Fruit fly (Drosophila melanogaster) whole organism, adult: ENCODE data around the gene GC2.

ENCODE experiments used
- CG11617 ChIP-seq: fragments of 200-800 bp; sonication (Bioruptor generic); optimal IDR thresholded peaks from 2 replicates; lab custom pipeline; 2017; ENCODE audit warnings: mild to moderate bottlenecking, missing biosample characterization, missing genetic modification reagents, missing genetic modification characterization
- CG12768 ChIP-seq: fragments of 200-800 bp; sonication (Bioruptor generic); optimal IDR thresholded peaks from 2 replicates; lab custom pipeline; 2017; ENCODE audit warnings: missing biosample characterization, missing genetic modification characterization, mild to moderate bottlenecking, moderate library complexity, missing genetic modification reagents
- CG14711 ChIP-seq: fragments of 200-800 bp; sonication (Bioruptor generic); optimal IDR thresholded peaks from 2 replicates; lab custom pipeline; 2018; ENCODE audit warnings: missing biosample characterization, mild to moderate bottlenecking, missing genetic modification characterization, moderate library complexity
- CG1620 ChIP-seq: fragments of 200-800 bp; sonication (Bioruptor generic); optimal IDR thresholded peaks from 2 replicates; lab custom pipeline; 2016; ENCODE audit warnings: missing biosample characterization, missing genetic modification characterization
- CG33017 ChIP-seq: fragments of 200-800 bp; sonication (Bioruptor generic); optimal IDR thresholded peaks from 2 replicates; lab custom pipeline; 2018; ENCODE audit warnings: missing biosample characterization, mild to moderate bottlenecking, missing genetic modification characterization, moderate library complexity
- CG5204 ChIP-seq: fragments of 200-800 bp; sonication (Bioruptor generic); optimal IDR thresholded peaks from 2 replicates; lab custom pipeline; 2016; ENCODE audit warnings: missing biosample characterization, missing genetic modification characterization
- CG7045 ChIP-seq: fragments of 200-800 bp; sonication (Bioruptor generic); optimal IDR thresholded peaks from 2 replicates; lab custom pipeline; 2017; ENCODE audit warnings: missing biosample characterization, mild to moderate bottlenecking, missing genetic modification characterization
- CG7101 ChIP-seq: fragments of 200-800 bp; sonication (Bioruptor generic); optimal IDR thresholded peaks from 2 replicates; lab custom pipeline; 2018; ENCODE audit warnings: missing biosample characterization, mild to moderate bottlenecking, missing genetic modification characterization, moderate library complexity
- Clk ChIP-seq: fragments of 200-800 bp; sonication (Bioruptor generic); optimal IDR thresholded peaks from 2 replicates; lab custom pipeline; 2017; ENCODE audit warnings: missing biosample characterization, missing genetic modification characterization
- Crg-1 ChIP-seq: fragments of 200-800 bp; sonication (Bioruptor generic); optimal IDR thresholded peaks from 2 replicates; lab custom pipeline; 2016; ENCODE audit warnings: missing biosample characterization, missing genetic modification characterization
- Hr96 ChIP-seq: fragments of 200-800 bp; sonication (Bioruptor generic); optimal IDR thresholded peaks from 2 replicates; lab custom pipeline; 2016; ENCODE audit warnings: missing biosample characterization, missing genetic modification characterization
- Mnt ChIP-seq: fragments of 200-800 bp; sonication (Bioruptor generic); optimal IDR thresholded peaks from 2 replicates; lab custom pipeline; 2016; ENCODE audit warnings: missing biosample characterization, mild to moderate bottlenecking, missing genetic modification characterization
- bab1 ChIP-seq: fragments of 200-800 bp; sonication (Bioruptor generic); optimal IDR thresholded peaks from 3 replicates; lab custom pipeline; 2019; ENCODE audit warnings: missing biosample characterization, mild to moderate bottlenecking, missing genetic modification characterization, moderate library complexity
- cic ChIP-seq: fragments of 200-800 bp; sonication (Bioruptor generic); optimal IDR thresholded peaks from 2 replicates; lab custom pipeline; 2017; ENCODE audit warnings: missing biosample characterization, mild to moderate bottlenecking, missing genetic modification characterization, moderate library complexity
- cnc ChIP-seq, 2 experiments: fragments of >200 bp; optimal IDR thresholded peaks; 2 replicates each; lab custom pipeline; 2017
- kay ChIP-seq: fragments of 200-800 bp; sonication (Bioruptor generic); peaks from one replicate; lab custom pipeline; 2016; ENCODE audit warnings: missing biosample characterization, missing genetic modification characterization, borderline replicate concordance
- ovo ChIP-seq: fragments of 200-800 bp; sonication (Bioruptor generic); optimal IDR thresholded peaks from 2 replicates; lab custom pipeline; 2016; ENCODE audit warnings: missing biosample characterization, missing genetic modification characterization
- pad ChIP-seq: fragments of 200-800 bp; sonication (Bioruptor generic); optimal IDR thresholded peaks from 3 replicates; lab custom pipeline; 2017; ENCODE audit warnings: missing biosample characterization, missing genetic modification characterization, mild to moderate bottlenecking, moderate library complexity, missing genetic modification reagents
- tj ChIP-seq: fragments of 200-800 bp; sonication (Bioruptor generic); optimal IDR thresholded peaks from 3 replicates; lab custom pipeline; 2017; ENCODE audit warnings: missing biosample characterization, mild to moderate bottlenecking, missing genetic modification characterization, moderate library complexity
- toe ChIP-seq: fragments of 200-800 bp; sonication (Bioruptor generic); optimal IDR thresholded peaks from 2 replicates; lab custom pipeline; 2016; ENCODE audit warnings: missing biosample characterization, missing genetic modification characterization

Gene GC2

dm6 chr3R:11969217-11969616 is 2.3 kb upstream of the GC2 start:
- TF ChIP-seq CG12768 (GFP tag; lab: Kevin White, UChicago) (peak; percentile 8), CG7101 (tag; lab: Kevin White, UChicago) (peak; percentile 48), Clk (GFP tag; lab: Kevin White, UChicago) (no peak), CG7045 (GFP tag; lab: Kevin White, UChicago) (peak; percentile 15), CG33017 (peak; percentile 46), kay (GFP tag; lab: Kevin White, UChicago) (no peak), cic (GFP tag; lab: Kevin White, UChicago) (peak; percentile 38), CG1620 (GFP tag; lab: Kevin White, UChicago) (no peak), tj (GFP tag; lab: Kevin White, UChicago) (no peak), CG14711 (tag; lab: Kevin White, UChicago) (peak; percentile 17), toe (GFP tag; lab: Kevin White, UChicago) (peak; percentile 6), CG5204 (GFP tag; lab: Kevin White, UChicago) (peak; percentile 3), ovo (GFP tag; lab: Kevin White, UChicago) (no peak), Hr96 (GFP tag; lab: Kevin White, UChicago) (peak; percentile 25), cnc (optimal IDR thresholded peaks at IDR 0.05; lab: Kevin White, UChicago) (no peak), Mnt (GFP tag; lab: Kevin White, UChicago) (no peak), bab1 (no peak), pad (GFP tag; lab: Kevin White, UChicago) (no peak), Crg-1 (GFP tag; lab: Kevin White, UChicago) (no peak), CG11617 (GFP tag; lab: Kevin White, UChicago) (peak; percentile 29)

DNA sequence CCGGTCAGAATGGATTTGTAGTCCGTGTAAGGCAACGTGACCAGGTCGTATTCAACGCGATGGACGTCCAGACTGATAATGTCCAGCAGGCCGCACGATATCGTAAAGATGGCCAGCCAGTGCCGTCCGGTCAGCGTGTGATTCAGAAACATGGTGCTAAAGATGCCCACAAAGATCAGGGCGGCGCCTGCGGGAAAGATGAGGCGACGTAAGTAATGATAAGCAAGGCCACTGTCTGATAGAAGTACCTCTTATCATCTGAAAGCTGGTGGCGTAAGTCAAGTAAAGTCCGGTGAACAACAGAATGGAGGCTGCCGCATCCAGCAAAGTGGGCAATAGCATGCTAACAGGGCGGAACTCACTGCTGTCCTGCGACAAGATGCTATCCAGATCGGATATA is 2.3 kb downstream of the GC2 start:
- TF ChIP-seq Crg-1 (GFP tag; lab: Kevin White, UChicago) (no peak), pad (GFP tag; lab: Kevin White, UChicago) (no peak), kay (GFP tag; lab: Kevin White, UChicago) (no peak), ovo (GFP tag; lab: Kevin White, UChicago) (no peak), CG1620 (GFP tag; lab: Kevin White, UChicago) (no peak), cic (GFP tag; lab: Kevin White, UChicago) (no peak), CG14711 (tag; lab: Kevin White, UChicago) (no peak), bab1 (no peak)

DNA sequence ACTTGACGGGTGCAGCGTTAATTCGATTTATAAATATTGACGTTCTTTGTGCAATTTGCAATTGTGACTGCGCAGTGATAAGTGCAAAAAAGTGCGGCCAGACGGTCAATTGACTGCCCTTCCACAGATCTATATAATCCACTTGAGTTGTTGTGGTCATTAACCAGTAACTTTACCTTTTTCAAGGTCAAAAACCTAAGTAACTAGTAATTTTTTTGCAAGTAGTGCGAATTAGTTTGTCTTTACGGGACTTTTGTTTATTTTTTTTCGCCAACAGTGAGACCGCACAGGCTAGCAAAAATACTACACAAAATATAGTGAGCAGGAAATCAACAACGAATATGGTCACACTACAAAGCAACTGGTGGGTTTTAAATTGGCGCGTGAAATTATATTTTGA is 3.1 kb downstream of the GC2 start, which contains the start of gene Tango9:
Gene Tango9 (minus strand): TSS at position 280 of the 400 bp plus-strand sequence.
- TF ChIP-seq kay (GFP tag; lab: Kevin White, UChicago) (no peak), Mnt (GFP tag; lab: Kevin White, UChicago) (peak; percentile 43), CG14711 (tag; lab: Kevin White, UChicago) (peak; percentile 32), CG7101 (tag; lab: Kevin White, UChicago) (peak; percentile 31), CG33017 (peak; percentile 16), Crg-1 (GFP tag; lab: Kevin White, UChicago) (no peak), tj (GFP tag; lab: Kevin White, UChicago) (peak; percentile 52), CG11617 (GFP tag; lab: Kevin White, UChicago) (no peak), CG7045 (GFP tag; lab: Kevin White, UChicago) (no peak), CG1620 (GFP tag; lab: Kevin White, UChicago) (no peak), ovo (GFP tag; lab: Kevin White, UChicago) (peak; percentile 33), CG12768 (GFP tag; lab: Kevin White, UChicago) (peak; percentile 42), cnc (optimal IDR thresholded peaks at IDR 0.05; lab: Kevin White, UChicago) (no peak), toe (GFP tag; lab: Kevin White, UChicago) (no peak), bab1 (peak; percentile 40), Hr96 (GFP tag; lab: Kevin White, UChicago) (no peak), Clk (GFP tag; lab: Kevin White, UChicago) (no peak), cic (GFP tag; lab: Kevin White, UChicago) (peak; percentile 49), CG5204 (GFP tag; lab: Kevin White, UChicago) (no peak), pad (GFP tag; lab: Kevin White, UChicago) (no peak)

- TF ChIP-seq bab1: no peak
- no peak for TF ChIP-seq Crg-1 (GFP tag; lab: Kevin White, UChicago)
- TF ChIP-seq CG1620 (GFP tag; lab: Kevin White, UChicago): no peak
- no peak for TF ChIP-seq CG5204 (GFP tag; lab: Kevin White, UChicago)
- TF ChIP-seq CG33017: no peak
- TF ChIP-seq cnc (optimal IDR thresholded peaks at IDR 0.05; lab: Kevin White, UChicago): no peak
- TF ChIP-seq CG7045 (GFP tag; lab: Kevin White, UChicago): no peak
Measured at dm6 chr3R:11976556-11977335, 5.3 kb downstream of the GC2 start, which contains the start of gene CG10005. Gene CG10005 (minus strand): TSS chr3R:11977197.

dm6 chr3R:11977336-11977678 is 5.8 kb downstream of the GC2 start:
- TF ChIP-seq Mnt (GFP tag; lab: Kevin White, UChicago) (no peak), kay (GFP tag; lab: Kevin White, UChicago) (peak; percentile 70)

DNA sequence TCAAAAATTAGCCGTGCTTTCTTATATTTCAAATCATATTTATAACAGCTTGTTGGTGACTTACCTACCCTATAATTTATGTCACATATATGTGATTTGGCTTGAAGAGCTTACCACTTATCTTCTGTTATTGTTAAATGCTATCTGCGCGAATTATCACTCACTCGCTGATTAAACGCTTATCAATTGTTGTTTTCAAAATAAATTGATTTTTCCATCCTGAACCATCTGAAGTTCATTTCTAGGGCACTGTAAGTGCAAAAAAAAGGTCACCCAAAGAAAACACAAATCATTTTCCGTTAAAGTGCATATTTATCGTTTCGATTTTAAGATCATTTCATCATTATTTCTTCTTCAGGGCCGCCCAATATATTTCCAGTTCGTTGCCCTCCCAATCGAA is 6.8 kb downstream of the GC2 start:
- no peak for TF ChIP-seq tj (GFP tag; lab: Kevin White, UChicago)
- peak; percentile 37 for TF ChIP-seq kay (GFP tag; lab: Kevin White, UChicago)
